Worm (Caenorhabditis elegans) whole organism, L4 larva: ENCODE measurements around the gene rfc-4.

ENCODE experiments used
- cey-2 ChIP-seq: sonication (generic microtip); optimal IDR thresholded peaks from 3 replicates; lab custom pipeline; 2017; ENCODE audit warnings: missing genetic modification characterization, mild to moderate bottlenecking, missing compliant biosample characterization, antibody characterized with exemption, borderline replicate concordance; ENCODE audit not compliant: insufficient read depth
- lsy-2 ChIP-seq, 2 experiments: fragments of 150-350 bp in 1 of 2; sonication (generic microtip) in 1 of 2; optimal IDR thresholded peaks; 2 replicates each; lab custom pipeline; 2014 to 2017; ENCODE audit warnings: missing biosample characterization in 2 of 2, missing genetic modification characterization in 2 of 2
- mdl-1 ChIP-seq, 2 experiments: fragments of 150-350 bp in 1 of 2; sonication (generic microtip) in 1 of 2; optimal IDR thresholded peaks; 2 replicates each; lab custom pipeline; 2014 to 2017; ENCODE audit warnings: missing biosample characterization in 2 of 2, missing genetic modification characterization in 2 of 2
- nhr-6 ChIP-seq: fragments of 150-350 bp; optimal IDR thresholded peaks from 2 replicates; lab custom pipeline; 2014; ENCODE audit warnings: missing biosample characterization, missing genetic modification characterization
- nhr-76 ChIP-seq: fragments of 150-350 bp; optimal IDR thresholded peaks from 2 replicates; lab custom pipeline; 2014; ENCODE audit warnings: missing biosample characterization, missing genetic modification characterization
- skn-1 ChIP-seq: fragments of 150-350 bp; optimal IDR thresholded peaks from 2 replicates; lab custom pipeline; 2014; ENCODE audit warnings: missing biosample characterization, missing genetic modification characterization

- TF ChIP-seq skn-1 (tag; lab: Kevin White, UChicago) (no peak), lsy-2 (tag; optimal IDR thresholded peaks at IDR 0.05; lab: Kevin White, UChicago) (no peak), mdl-1 (tag; optimal IDR thresholded peaks at IDR 0.05; lab: Kevin White, UChicago) (no peak), cey-2 (no peak), nhr-6 (tag; lab: Kevin White, UChicago) (no peak), nhr-76 (tag; lab: Kevin White, UChicago) (no peak)
Measured at ce11 chrIII:7019724-7020123, 47.7 kb downstream of the rfc-4 start.
